Fruit fly (Drosophila melanogaster) S2 (cell line): ENCODE results near the gene GstD1.

Source experiments
- CG8478 ChIP-seq: fragments of >200 bp; optimal IDR thresholded peaks from 2 replicates; lab custom pipeline; 2018
- CTCF ChIP-seq, 2 experiments: fragments of >200 bp; optimal IDR thresholded peaks; 2 replicates each; lab custom pipeline; 2018

dm6 chr3R:12356044-12356443, 13.0 kb downstream of the GstD1 start, which contains the start of gene MBD-R2:
- TF ChIP-seq CTCF (optimal IDR thresholded peaks at IDR 0.05; lab: Kevin White, UChicago) (peak in 1 of 2 experiments; percentile 29), CG8478 (lab: Kevin White, UChicago) (no peak)
